Fruit fly (Drosophila melanogaster) whole organism, embryonic: ENCODE results near the gene superdeath.
A peak's percentile ranks its signal among the peaks of the same experiment; 100 is the strongest.

Experiments used
- Awh ChIP-seq: fragments of 200-800 bp; sonication (Bioruptor generic); IDR thresholded peaks from 2 replicates; pipeline ENCODE4, ENCODE4 v1.3.6; 2022; ENCODE audit warnings: missing biosample characterization, missing genetic modification characterization
- CG10209 ChIP-seq: fragments of 200-800 bp; sonication (Bioruptor generic); optimal IDR thresholded peaks from 3 replicates; lab custom pipeline; 2017; ENCODE audit warnings: missing biosample characterization, mild to moderate bottlenecking, missing genetic modification characterization, missing genetic modification reagents
- CG11398 ChIP-seq: fragments of 200-800 bp; sonication (Bioruptor generic); optimal IDR thresholded peaks from 2 replicates; lab custom pipeline; 2016; ENCODE audit warnings: missing biosample characterization, missing genetic modification characterization
- CG11696 ChIP-seq: fragments of 200-800 bp; sonication (Bioruptor generic); IDR thresholded peaks from 2 replicates; pipeline ENCODE4 v1.3.6; 2022; ENCODE audit warnings: missing biosample characterization, missing genetic modification characterization
- CG1233 ChIP-seq: fragments of 200-800 bp; sonication (Bioruptor generic); optimal IDR thresholded peaks from 4 replicates; lab custom pipeline; 2018; ENCODE audit warnings: missing biosample characterization, mild to moderate bottlenecking, missing genetic modification characterization
- CG12659 ChIP-seq: fragments of 200-800 bp; sonication (Bioruptor generic); optimal IDR thresholded peaks from 3 replicates; lab custom pipeline; 2017; ENCODE audit warnings: mild to moderate bottlenecking, missing biosample characterization, missing genetic modification reagents, missing genetic modification characterization
- CG13775 ChIP-seq: fragments of 200-800 bp; sonication (Bioruptor generic); optimal IDR thresholded peaks from 3 replicates; lab custom pipeline; 2017; ENCODE audit warnings: missing biosample characterization, mild to moderate bottlenecking, missing genetic modification characterization
- CG1529 ChIP-seq: fragments of 200-800 bp; sonication (Bioruptor generic); optimal IDR thresholded peaks from 3 replicates; lab custom pipeline; 2018; ENCODE audit warnings: missing biosample characterization, missing genetic modification characterization
- CG17359 ChIP-seq: fragments of 200-800 bp; sonication (Bioruptor generic); optimal IDR thresholded peaks from 3 replicates; lab custom pipeline; 2018; ENCODE audit warnings: missing biosample characterization, mild to moderate bottlenecking, missing genetic modification characterization, moderate library complexity
- CG2678 ChIP-seq: fragments of 200-800 bp; sonication (Bioruptor generic); optimal IDR thresholded peaks from 3 replicates; lab custom pipeline; 2019; ENCODE audit warnings: missing biosample characterization, mild to moderate bottlenecking, missing genetic modification characterization, moderate library complexity
- CG32767 ChIP-seq: fragments of 200-800 bp; sonication (Bioruptor generic); IDR thresholded peaks from 2 replicates; pipeline ENCODE4 v1.3.6; 2022; ENCODE audit warnings: missing biosample characterization, missing genetic modification characterization
- CG32772 ChIP-seq: fragments of 200-800 bp; sonication (Bioruptor generic); IDR thresholded peaks from 2 replicates; pipeline ENCODE4 v1.3.6; 2022; ENCODE audit warnings: missing biosample characterization, missing genetic modification characterization
- CG3838 ChIP-seq: fragments of 200-800 bp; sonication (Bioruptor generic); optimal IDR thresholded peaks from 3 replicates; lab custom pipeline; 2016; ENCODE audit warnings: missing biosample characterization, missing genetic modification characterization
- CG4328 ChIP-seq: fragments of 200-800 bp; sonication (Bioruptor generic); optimal IDR thresholded peaks from 3 replicates; lab custom pipeline; 2017; ENCODE audit warnings: missing biosample characterization, missing genetic modification reagents, missing genetic modification characterization
- CG9215 ChIP-seq: fragments of 200-800 bp; sonication (Bioruptor generic); IDR thresholded peaks from 2 replicates; pipeline ENCODE4 v1.3.6; 2022; ENCODE audit warnings: missing biosample characterization, missing genetic modification characterization
- Camta ChIP-seq: fragments of 200-800 bp; sonication (Bioruptor generic); optimal IDR thresholded peaks from 2 replicates; lab custom pipeline; 2016; ENCODE audit warnings: missing biosample characterization, missing genetic modification characterization
- Chrac-16 ChIP-seq: fragments of 200-800 bp; sonication (Bioruptor generic); optimal IDR thresholded peaks from 3 replicates; lab custom pipeline; 2016; ENCODE audit warnings: missing biosample characterization, missing genetic modification characterization
- CoRest ChIP-seq: fragments of 200-800 bp; sonication (Bioruptor generic); optimal IDR thresholded peaks from 3 replicates; lab custom pipeline; 2018; ENCODE audit warnings: missing biosample characterization, mild to moderate bottlenecking, missing genetic modification characterization, moderate library complexity
- E2f2 ChIP-seq: fragments of 200-800 bp; sonication (Bioruptor generic); IDR thresholded peaks from 2 replicates; pipeline ENCODE4 v1.3.6; 2022; ENCODE audit warnings: missing biosample characterization, missing genetic modification characterization
- ERR ChIP-seq: fragments of 200-800 bp; sonication (Bioruptor generic); optimal IDR thresholded peaks from 2 replicates; lab custom pipeline; 2016; ENCODE audit warnings: missing biosample characterization, missing genetic modification characterization
- Ets65A ChIP-seq: fragments of 200-800 bp; sonication (Bioruptor generic); peaks from one replicate; lab custom pipeline; 2016; ENCODE audit warnings: missing biosample characterization, missing genetic modification characterization
- HLH3B ChIP-seq: fragments of 200-800 bp; sonication (Bioruptor generic); IDR thresholded peaks from 2 replicates; pipeline ENCODE4 v1.3.6; 2022; ENCODE audit warnings: missing biosample characterization, missing genetic modification characterization
- HLH4C ChIP-seq: fragments of 200-800 bp; sonication (Bioruptor generic); IDR thresholded peaks from 3 replicates; pipeline ENCODE4 v1.3.6; 2022; ENCODE audit warnings: missing biosample characterization, missing genetic modification characterization; ENCODE audit not compliant: partially characterized antibody
- Hr51 ChIP-seq, 2 experiments: fragments of 200-800 bp; sonication (Bioruptor generic); optimal IDR thresholded peaks; 2 replicates in 1 of 2; 3 replicates in 1 of 2; lab custom pipeline; 2016 to 2018; ENCODE audit warnings: missing biosample characterization in 2 of 2, missing genetic modification characterization in 2 of 2, mild to moderate bottlenecking in 1 of 2, moderate library complexity in 1 of 2
- Hr78 ChIP-seq, 2 experiments: fragments of 200-800 bp in 1 of 2; fragments of >200 bp in 1 of 2; sonication (Bioruptor generic) in 1 of 2; optimal IDR thresholded peaks; 2 replicates each; lab custom pipeline; 2017 to 2019; ENCODE audit warnings: missing biosample characterization in 2 of 2, missing genetic modification characterization in 2 of 2, mild to moderate bottlenecking in 1 of 2, moderate library complexity in 1 of 2
- Jarid2 ChIP-seq: fragments of 200-800 bp; sonication (Bioruptor generic); optimal IDR thresholded peaks from 3 replicates; lab custom pipeline; 2017; ENCODE audit warnings: mild to moderate bottlenecking, missing biosample characterization, missing genetic modification reagents, missing genetic modification characterization
- Sry-δ ChIP-seq: fragments of 200-800 bp; sonication (Bioruptor generic); optimal IDR thresholded peaks from 2 replicates; lab custom pipeline; 2016; ENCODE audit warnings: missing biosample characterization, missing genetic modification characterization
- ac ChIP-seq: fragments of 200-800 bp; sonication (Bioruptor generic); optimal IDR thresholded peaks from 3 replicates; lab custom pipeline; 2017; ENCODE audit warnings: missing biosample characterization, mild to moderate bottlenecking, missing genetic modification characterization
- bbx ChIP-seq: fragments of 200-800 bp; sonication (Bioruptor generic); IDR thresholded peaks from 2 replicates; pipeline ENCODE4 v1.3.6; 2022; ENCODE audit warnings: missing biosample characterization, missing genetic modification characterization; ENCODE audit not compliant: partially characterized antibody
- bsh ChIP-seq, 2 experiments: fragments of 200-800 bp; sonication (Bioruptor generic); optimal IDR thresholded peaks; 2 replicates each; lab custom pipeline; 2017 to 2018; ENCODE audit warnings: mild to moderate bottlenecking in 2 of 2, missing biosample characterization in 2 of 2, missing genetic modification characterization in 2 of 2, moderate library complexity in 1 of 2
- cato ChIP-seq: fragments of 200-800 bp; sonication (Bioruptor generic); optimal IDR thresholded peaks from 2 replicates; lab custom pipeline; 2016; ENCODE audit warnings: missing biosample characterization, missing genetic modification characterization, borderline replicate concordance
- cg ChIP-seq: fragments of 200-800 bp; sonication (Bioruptor generic); optimal IDR thresholded peaks from 3 replicates; lab custom pipeline; 2019; ENCODE audit warnings: missing biosample characterization, mild to moderate bottlenecking, missing genetic modification characterization, moderate library complexity
- corto ChIP-seq: fragments of 200-800 bp; sonication (Bioruptor generic); optimal IDR thresholded peaks from 2 replicates; lab custom pipeline; 2016; ENCODE audit warnings: missing biosample characterization, mild to moderate bottlenecking, missing genetic modification characterization, moderate library complexity
- crc ChIP-seq: fragments of 200-800 bp; sonication (Bioruptor generic); optimal IDR thresholded peaks from 2 replicates; lab custom pipeline; 2016; ENCODE audit warnings: missing biosample characterization, missing genetic modification characterization
- dati ChIP-seq: fragments of 200-800 bp; sonication (Bioruptor generic); IDR thresholded peaks from 2 replicates; pipeline ENCODE4 v1.3.6; 2022; ENCODE audit warnings: missing biosample characterization, missing genetic modification characterization
- eve ChIP-seq, 2 experiments: fragments of >200 bp; optimal IDR thresholded peaks; 2 replicates each; lab custom pipeline; 2017; ENCODE audit warnings: missing biosample characterization in 2 of 2, missing genetic modification characterization in 2 of 2
- fd3F ChIP-seq: fragments of 200-800 bp; sonication (Bioruptor generic); optimal IDR thresholded peaks from 2 replicates; lab custom pipeline; 2018; ENCODE audit warnings: missing biosample characterization, mild to moderate bottlenecking, missing genetic modification characterization, moderate library complexity
- jing ChIP-seq: fragments of 200-800 bp; sonication (Bioruptor generic); optimal IDR thresholded peaks from 2 replicates; lab custom pipeline; 2018; ENCODE audit warnings: missing biosample characterization, mild to moderate bottlenecking, missing genetic modification characterization
- knrl ChIP-seq: fragments of 200-800 bp; sonication (Bioruptor generic); IDR thresholded peaks from 3 replicates; pipeline ENCODE4 v1.3.6; 2022; ENCODE audit warnings: missing biosample characterization, missing genetic modification characterization; ENCODE audit not compliant: partially characterized antibody
- mam ChIP-seq: fragments of 200-800 bp; sonication (Bioruptor generic); optimal IDR thresholded peaks from 3 replicates; lab custom pipeline; 2016; ENCODE audit warnings: missing biosample characterization, missing genetic modification characterization
- nmo ChIP-seq: fragments of 200-800 bp; sonication (Bioruptor generic); optimal IDR thresholded peaks from 2 replicates; lab custom pipeline; 2018; ENCODE audit warnings: missing biosample characterization, mild to moderate bottlenecking, missing genetic modification characterization, moderate library complexity
- nom ChIP-seq: fragments of 200-800 bp; sonication (Bioruptor generic); optimal IDR thresholded peaks from 2 replicates; lab custom pipeline; 2017; ENCODE audit warnings: missing biosample characterization, missing genetic modification characterization, mild to moderate bottlenecking, moderate library complexity, missing genetic modification reagents
- pho ChIP-seq: fragments of 200-800 bp; sonication (Bioruptor generic); optimal IDR thresholded peaks from 2 replicates; lab custom pipeline; 2016; ENCODE audit warnings: missing biosample characterization, missing genetic modification characterization
- pros ChIP-seq: fragments of 200-800 bp; sonication (Bioruptor generic); optimal IDR thresholded peaks from 3 replicates; lab custom pipeline; 2019; ENCODE audit warnings: missing biosample characterization, mild to moderate bottlenecking, missing genetic modification characterization, moderate library complexity
- psq ChIP-seq: fragments of 200-800 bp; sonication (Bioruptor generic); optimal IDR thresholded peaks from 2 replicates; lab custom pipeline; 2017; ENCODE audit warnings: missing biosample characterization, missing genetic modification characterization
- run ChIP-seq: fragments of 200-800 bp; sonication (Bioruptor generic); optimal IDR thresholded peaks from 3 replicates; lab custom pipeline; 2018; ENCODE audit warnings: missing biosample characterization, mild to moderate bottlenecking, missing genetic modification characterization
- shn ChIP-seq: fragments of 200-800 bp; sonication (Bioruptor generic); optimal IDR thresholded peaks from 3 replicates; lab custom pipeline; 2016; ENCODE audit warnings: missing biosample characterization, missing genetic modification characterization
- sna ChIP-seq: fragments of 200-800 bp; sonication (Bioruptor generic); IDR thresholded peaks from 2 replicates; pipeline ENCODE4 v1.3.6; 2022; ENCODE audit warnings: missing biosample characterization, missing genetic modification characterization; ENCODE audit not compliant: partially characterized antibody
- vfl ChIP-seq: fragments of 200-800 bp; sonication (Bioruptor generic); optimal IDR thresholded peaks from 2 replicates; lab custom pipeline; 2016; ENCODE audit warnings: missing biosample characterization, missing genetic modification characterization

The superdeath gene

dm6 chr3R:29124128-29124527, 14.3 kb upstream of the superdeath start (continued):
- TF ChIP-seq dati (GFP tag; lab: Robert Waterston, UW) (no peak), CG1233 (GFP tag; lab: Kevin White, UChicago) (peak; percentile 53), eve (GFP tag; optimal IDR thresholded peaks at IDR 0.05; lab: Kevin White, UChicago) (no peak), Ets65A (GFP tag; lab: Kevin White, UChicago) (peak; percentile 94), ac (GFP tag; lab: Kevin White, UChicago) (no peak), CG12659 (GFP tag; lab: Kevin White, UChicago) (peak; percentile 20), CG9215 (GFP tag; lab: Robert Waterston, UW) (peak; percentile 56), CG11398 (peak; percentile 34), CG32767 (GFP tag; lab: Robert Waterston, UW) (peak; percentile 56; the same call in 1 of the 2 replicates), shn (GFP tag; lab: Kevin White, UChicago) (peak; percentile 32), CG13775 (peak; percentile 43), CG11696 (GFP tag; lab: Robert Waterston, UW) (0 out of 2 replicates have a peak, but pooled peaks have one; percentile 20), CoRest (peak; percentile 64), jing (GFP tag; lab: Kevin White, UChicago) (no peak), sna (GFP tag; lab: Robert Waterston, UW) (no peak), CG1529 (GFP tag; lab: Kevin White, UChicago) (peak; percentile 34), pho (GFP tag; lab: Kevin White, UChicago) (peak; percentile 49), corto (GFP tag; lab: Kevin White, UChicago) (no peak), CG2678 (tag; lab: Kevin White, UChicago) (peak; percentile 72), CG32772 (GFP tag; lab: Robert Waterston, UW) (peak; percentile 75), ERR (GFP tag; lab: Kevin White, UChicago) (no peak), mam (GFP tag; lab: Kevin White, UChicago) (peak; percentile 57), Chrac-16 (peak; percentile 50), bbx (GFP tag; lab: Robert Waterston, UW) (no peak), Jarid2 (no peak), Hr51 (GFP tag; optimal IDR thresholded peaks at IDR 0.05; lab: Kevin White, UChicago) (peak in 1 of 2 experiments; percentile 26), vfl (no peak), pros (GFP tag; lab: Kevin White, UChicago) (no peak), Awh (peak; percentile 65), knrl (GFP tag; lab: Robert Waterston, UW) (no peak), E2f2 (GFP tag; lab: Robert Waterston, UW) (peak; percentile 33; the same call in 1 of the 2 replicates), cato (GFP tag; lab: Kevin White, UChicago) (peak; percentile 42), HLH3B (GFP tag; lab: Robert Waterston, UW) (peak; percentile 76), psq (GFP tag; lab: Kevin White, UChicago) (no peak)

DNA sequence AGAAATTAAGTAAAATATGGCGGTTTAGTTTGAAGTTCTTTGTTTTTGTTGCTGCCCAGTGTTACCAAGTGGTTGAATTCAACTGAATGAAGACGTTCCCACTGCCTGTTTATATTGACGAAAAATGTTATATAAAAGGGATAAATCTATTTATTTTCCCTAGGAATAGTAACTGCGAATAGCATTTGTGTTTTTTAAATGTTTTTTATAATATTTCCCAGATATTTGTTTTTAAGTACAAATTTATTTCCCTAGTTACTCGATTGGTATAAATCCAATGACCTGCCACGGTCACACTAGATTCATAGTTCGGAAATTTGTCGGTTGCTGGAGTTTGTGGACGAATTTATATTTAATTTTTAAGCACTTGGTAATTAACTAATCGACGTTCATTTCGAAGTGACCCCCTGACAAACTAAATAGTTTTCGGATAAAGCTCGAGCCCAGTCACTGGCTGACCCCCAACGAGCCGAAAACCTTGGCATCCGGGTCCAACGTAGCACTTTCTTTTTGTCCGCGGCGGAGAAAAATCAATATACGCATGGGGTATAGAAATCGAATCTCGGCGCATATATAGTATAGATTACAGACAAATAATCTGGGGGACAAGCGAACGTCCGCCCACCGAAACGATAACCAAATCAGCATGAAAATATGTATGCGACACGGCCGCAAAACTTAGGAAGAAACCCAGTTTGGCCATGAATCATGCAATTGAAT, 7.4 kb upstream of the superdeath start, which contains the start of the genes dgt6 and Vha100-1:
dgt6 (minus strand) TSS at position 71 of the 720 bp plus-strand sequence.
Vha100-1 (plus strand) TSS at position 292 of the 720 bp plus-strand sequence.
- TF ChIP-seq nom = peak; percentile 29
- no peak for TF ChIP-seq fd3F (GFP tag; lab: Kevin White, UChicago)
- no peak for TF ChIP-seq Hr78 (GFP tag; optimal IDR thresholded peaks at IDR 0.05; lab: Kevin White, UChicago)
- no peak for TF ChIP-seq bsh (GFP tag; optimal IDR thresholded peaks at IDR 0.05; lab: Kevin White, UChicago)
- TF ChIP-seq eve (GFP tag; optimal IDR thresholded peaks at IDR 0.05; lab: Kevin White, UChicago) = no peak
- TF ChIP-seq nmo (GFP tag; lab: Kevin White, UChicago) = peak; percentile 65
- TF ChIP-seq HLH4C (GFP tag; lab: Robert Waterston, UW) = no peak
- TF ChIP-seq Camta = no peak
- TF ChIP-seq CG17359 (tag; lab: Kevin White, UChicago) = no peak
- no peak for TF ChIP-seq CG10209 (GFP tag; lab: Kevin White, UChicago)
- peak; percentile 46 for TF ChIP-seq Sry-δ (GFP tag; lab: Kevin White, UChicago)
- no peak for TF ChIP-seq cg
- TF ChIP-seq crc (GFP tag; lab: Kevin White, UChicago) = no peak
- no peak for TF ChIP-seq CG4328
- no peak for TF ChIP-seq run (tag; lab: Kevin White, UChicago)
- TF ChIP-seq CG11696 (GFP tag; lab: Robert Waterston, UW) = no peak
- TF ChIP-seq CG3838 (GFP tag; lab: Kevin White, UChicago) = no peak
- no peak for TF ChIP-seq CG13775
